Worm (Caenorhabditis elegans) whole organism, L4 larva: ENCODE measurements around the gene T16H12.9.

Experiments used
- ceh-20 ChIP-seq: fragments of 200-800 bp; sonication (Bioruptor generic); IDR thresholded peaks from 2 replicates; pipeline ENCODE4 v1.3.6; 2022; ENCODE audit warnings: missing genetic modification reagents, missing genetic modification characterization, missing compliant biosample characterization
- egl-27 ChIP-seq: sonication (generic microtip); optimal IDR thresholded peaks from 3 replicates; lab custom pipeline; 2017; ENCODE audit warnings: missing biosample characterization, missing genetic modification reagents, missing genetic modification characterization
- mep-1 ChIP-seq: fragments of 150-350 bp; sonication (generic microtip); optimal IDR thresholded peaks from 3 replicates; lab custom pipeline; 2014; ENCODE audit warnings: missing biosample characterization, missing genetic modification characterization
- php-3 ChIP-seq: fragments of 200-800 bp; sonication (Bioruptor generic); IDR thresholded peaks from 2 replicates; pipeline ENCODE4 v1.3.6; 2022; ENCODE audit warnings: missing genetic modification reagents, missing genetic modification characterization, missing compliant biosample characterization
- ztf-11 ChIP-seq: fragments of 150-350 bp; optimal IDR thresholded peaks from 2 replicates; lab custom pipeline; 2014; ENCODE audit warnings: missing biosample characterization, missing genetic modification characterization

DNA sequence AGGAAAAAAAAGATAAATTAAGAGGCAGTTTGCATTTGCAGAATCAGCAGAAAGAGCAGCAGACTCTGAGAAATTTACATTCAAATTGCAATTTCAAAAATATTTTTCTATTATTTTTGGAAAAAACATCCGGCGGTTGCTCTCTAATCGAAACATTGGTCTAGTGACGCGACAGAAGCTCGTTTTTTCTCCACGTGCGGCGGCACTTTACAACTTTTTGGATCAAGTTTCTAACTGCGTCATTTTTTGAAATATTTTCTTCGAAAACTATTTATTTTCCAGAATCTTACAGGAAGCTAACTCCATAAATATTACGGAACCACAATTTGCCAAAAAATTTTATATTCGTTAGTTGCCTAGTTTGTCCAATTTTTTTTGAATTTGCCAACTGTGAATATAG, 40.8 kb downstream of the T16H12.9 start:
- TF ChIP-seq ceh-20 (no peak), mep-1 (no peak), egl-27 (no peak), ztf-11 (tag; lab: Kevin White, UChicago) (no peak), php-3 (GFP tag; lab: Robert Waterston, UW) (no peak)
